Fruit fly (Drosophila melanogaster) whole organism, embryonic: ENCODE results near the gene CG5080.
A peak's percentile ranks its signal among the peaks of the same experiment; 100 is the strongest.

Source experiments
- C15 ChIP-seq: fragments of 200-800 bp; sonication (Bioruptor generic); IDR thresholded peaks from 3 replicates; pipeline ENCODE4 v1.3.6; 2022; ENCODE audit warnings: missing biosample characterization, missing genetic modification characterization
- CG12769 ChIP-seq: fragments of 200-800 bp; sonication (Bioruptor generic); optimal IDR thresholded peaks from 2 replicates; lab custom pipeline; 2019; ENCODE audit warnings: missing biosample characterization, mild to moderate bottlenecking, missing genetic modification characterization, moderate library complexity
- CG13775 ChIP-seq: fragments of 200-800 bp; sonication (Bioruptor generic); optimal IDR thresholded peaks from 3 replicates; lab custom pipeline; 2017; ENCODE audit warnings: missing biosample characterization, mild to moderate bottlenecking, missing genetic modification characterization
- CG15479 ChIP-seq: fragments of 200-800 bp; sonication (Bioruptor generic); optimal IDR thresholded peaks from 3 replicates; lab custom pipeline; 2019; ENCODE audit warnings: missing biosample characterization, mild to moderate bottlenecking, missing genetic modification characterization, moderate library complexity
- CG15601 ChIP-seq: fragments of 200-800 bp; sonication (Bioruptor generic); optimal IDR thresholded peaks from 3 replicates; lab custom pipeline; 2019; ENCODE audit warnings: missing biosample characterization, mild to moderate bottlenecking, missing genetic modification characterization, moderate library complexity
- CG1602 ChIP-seq: fragments of 200-800 bp; sonication (Bioruptor generic); optimal IDR thresholded peaks from 3 replicates; lab custom pipeline; 2016; ENCODE audit warnings: missing biosample characterization, missing genetic modification characterization
- CG1603 ChIP-seq: fragments of 200-800 bp; sonication (Bioruptor generic); optimal IDR thresholded peaks from 2 replicates; lab custom pipeline; 2019; ENCODE audit warnings: missing biosample characterization, mild to moderate bottlenecking, missing genetic modification characterization, moderate library complexity
- CG18619 ChIP-seq: fragments of 200-800 bp; sonication (Bioruptor generic); optimal IDR thresholded peaks from 3 replicates; lab custom pipeline; 2017; ENCODE audit warnings: missing biosample characterization, mild to moderate bottlenecking, missing genetic modification characterization
- CG18764 ChIP-seq: fragments of 200-800 bp; sonication (Bioruptor generic); optimal IDR thresholded peaks from 3 replicates; lab custom pipeline; 2016; ENCODE audit warnings: missing biosample characterization, missing genetic modification characterization
- CG2116 ChIP-seq: fragments of 200-800 bp; sonication (Bioruptor generic); optimal IDR thresholded peaks from 3 replicates; lab custom pipeline; 2018; ENCODE audit warnings: missing biosample characterization, mild to moderate bottlenecking, missing genetic modification characterization
- CG2120 ChIP-seq: fragments of 200-800 bp; sonication (Bioruptor generic); optimal IDR thresholded peaks from 3 replicates; lab custom pipeline; 2016; ENCODE audit warnings: missing biosample characterization, missing genetic modification characterization
- CG34422 ChIP-seq: fragments of 200-800 bp; sonication (Bioruptor generic); IDR thresholded peaks from 3 replicates; pipeline ENCODE4 v1.3.6; 2022; ENCODE audit warnings: missing biosample characterization, missing genetic modification characterization
- CG3838 ChIP-seq: fragments of 200-800 bp; sonication (Bioruptor generic); optimal IDR thresholded peaks from 3 replicates; lab custom pipeline; 2016; ENCODE audit warnings: missing biosample characterization, missing genetic modification characterization
- CG4730 ChIP-seq: fragments of 200-800 bp; sonication (Bioruptor generic); IDR thresholded peaks from 2 replicates; pipeline ENCODE4 v1.3.6; 2022; ENCODE audit warnings: missing biosample characterization, missing genetic modification characterization
- CG4820 ChIP-seq: fragments of 200-800 bp; sonication (Bioruptor generic); optimal IDR thresholded peaks from 3 replicates; lab custom pipeline; 2016; ENCODE audit warnings: missing biosample characterization, missing genetic modification characterization
- CG6854 ChIP-seq: fragments of 200-800 bp; sonication (Bioruptor generic); optimal IDR thresholded peaks from 3 replicates; lab custom pipeline; 2017; ENCODE audit warnings: missing biosample characterization, mild to moderate bottlenecking, missing genetic modification characterization
- CG7556 ChIP-seq: fragments of 200-800 bp; sonication (Bioruptor generic); optimal IDR thresholded peaks from 2 replicates; lab custom pipeline; 2017; ENCODE audit warnings: missing biosample characterization, mild to moderate bottlenecking, missing genetic modification characterization
- CG8924 ChIP-seq: fragments of 200-800 bp; optimal IDR thresholded peaks from 3 replicates; lab custom pipeline; 2019; ENCODE audit warnings: missing biosample characterization, mild to moderate bottlenecking, missing genetic modification characterization, moderate library complexity
- D19A ChIP-seq: fragments of 200-800 bp; optimal IDR thresholded peaks from 3 replicates; lab custom pipeline; 2019; ENCODE audit warnings: missing biosample characterization, mild to moderate bottlenecking, missing genetic modification characterization, moderate library complexity
- Doc2 ChIP-seq: fragments of 200-800 bp; sonication (Bioruptor generic); IDR thresholded peaks from 2 replicates; pipeline ENCODE4 v1.3.6; 2022; ENCODE audit warnings: missing biosample characterization, missing genetic modification characterization
- Dref ChIP-seq: fragments of 200-800 bp; sonication (Bioruptor generic); IDR thresholded peaks from 2 replicates; pipeline ENCODE4 v1.3.6; 2022; ENCODE audit warnings: missing biosample characterization, missing genetic modification characterization
- HLH3B ChIP-seq: fragments of 200-800 bp; sonication (Bioruptor generic); IDR thresholded peaks from 2 replicates; pipeline ENCODE4 v1.3.6; 2022; ENCODE audit warnings: missing biosample characterization, missing genetic modification characterization
- HLH4C ChIP-seq: fragments of 200-800 bp; sonication (Bioruptor generic); IDR thresholded peaks from 3 replicates; pipeline ENCODE4 v1.3.6; 2022; ENCODE audit warnings: missing biosample characterization, missing genetic modification characterization; ENCODE audit not compliant: partially characterized antibody
- Hr39 ChIP-seq: fragments of >200 bp; optimal IDR thresholded peaks from 2 replicates; lab custom pipeline; 2017
- MBD-R2 ChIP-seq: fragments of 200-800 bp; sonication (Bioruptor generic); IDR thresholded peaks from 2 replicates; pipeline ENCODE4 v1.3.6; 2022; ENCODE audit warnings: missing biosample characterization, missing genetic modification characterization
- Neu2 ChIP-seq: fragments of 200-800 bp; sonication (Bioruptor generic); optimal IDR thresholded peaks from 3 replicates; lab custom pipeline; 2016; ENCODE audit warnings: missing biosample characterization, missing genetic modification characterization, borderline replicate concordance
- Oli ChIP-seq: fragments of 200-800 bp; sonication (Bioruptor generic); optimal IDR thresholded peaks from 2 replicates; lab custom pipeline; 2018; ENCODE audit warnings: missing biosample characterization, mild to moderate bottlenecking, missing genetic modification characterization, moderate library complexity
- PHDP ChIP-seq: fragments of 200-800 bp; sonication (Bioruptor generic); optimal IDR thresholded peaks from 3 replicates; lab custom pipeline; 2018; ENCODE audit warnings: missing biosample characterization, mild to moderate bottlenecking, missing genetic modification characterization, moderate library complexity
- Rfx ChIP-seq: fragments of 200-800 bp; sonication (Bioruptor generic); IDR thresholded peaks from 2 replicates; pipeline ENCODE4 v1.3.6; 2022; ENCODE audit warnings: missing biosample characterization, missing genetic modification characterization
- Sox102F ChIP-seq: fragments of 200-800 bp; sonication (Bioruptor generic); optimal IDR thresholded peaks from 2 replicates; lab custom pipeline; 2018; ENCODE audit warnings: missing biosample characterization, mild to moderate bottlenecking, missing genetic modification characterization, moderate library complexity
- Ssrp ChIP-seq: fragments of 200-800 bp; sonication (Bioruptor generic); optimal IDR thresholded peaks from 2 replicates; lab custom pipeline; 2018; ENCODE audit warnings: missing biosample characterization, mild to moderate bottlenecking, missing genetic modification characterization, moderate library complexity
- ash1 ChIP-seq: fragments of 200-800 bp; sonication (Bioruptor generic); optimal IDR thresholded peaks from 2 replicates; lab custom pipeline; 2018; ENCODE audit warnings: missing biosample characterization, mild to moderate bottlenecking, missing genetic modification characterization
- ato ChIP-seq: fragments of 200-800 bp; sonication (Bioruptor generic); IDR thresholded peaks from 2 replicates; pipeline ENCODE4 v1.3.6; 2022; ENCODE audit warnings: missing biosample characterization, missing genetic modification characterization; ENCODE audit not compliant: partially characterized antibody
- dimm ChIP-seq: fragments of 200-800 bp; sonication (Bioruptor generic); IDR thresholded peaks from 2 replicates; pipeline ENCODE4 v1.3.6; 2022; ENCODE audit warnings: missing biosample characterization, missing genetic modification characterization
- ems ChIP-seq: fragments of 200-800 bp; sonication (Bioruptor generic); optimal IDR thresholded peaks from 3 replicates; lab custom pipeline; 2016; ENCODE audit warnings: missing biosample characterization, missing genetic modification characterization
- exex ChIP-seq: fragments of 200-800 bp; sonication (Bioruptor generic); optimal IDR thresholded peaks from 4 replicates; lab custom pipeline; 2018; ENCODE audit warnings: missing biosample characterization, mild to moderate bottlenecking, missing genetic modification characterization, moderate library complexity
- ken ChIP-seq: fragments of 200-800 bp; sonication (Bioruptor generic); IDR thresholded peaks from 3 replicates; pipeline ENCODE4 v1.3.6; 2022; ENCODE audit warnings: missing biosample characterization, missing genetic modification characterization
- maf-S ChIP-seq: fragments of 200-800 bp; sonication (Bioruptor generic); optimal IDR thresholded peaks from 2 replicates; lab custom pipeline; 2016; ENCODE audit warnings: missing biosample characterization, missing genetic modification characterization
- nerfin-1 ChIP-seq: fragments of 200-800 bp; sonication (Bioruptor generic); optimal IDR thresholded peaks from 3 replicates; lab custom pipeline; 2019; ENCODE audit warnings: missing biosample characterization, mild to moderate bottlenecking, missing genetic modification characterization, moderate library complexity
- pan ChIP-seq, 4 experiments: fragments of >200 bp in 3 of 4; fragments of 200-800 bp in 1 of 4; sonication (Bioruptor generic) in 1 of 4; optimal IDR thresholded peaks in 3 of 4; IDR thresholded peaks in 1 of 4; 2 replicates each; pipeline versions ENCODE4 v1.3.6 to Lab custom; 2017 to 2022; ENCODE audit warnings: missing biosample characterization in 2 of 4, missing genetic modification characterization in 2 of 4, mixed read lengths in 1 of 4
- pros ChIP-seq: fragments of 200-800 bp; sonication (Bioruptor generic); optimal IDR thresholded peaks from 3 replicates; lab custom pipeline; 2019; ENCODE audit warnings: missing biosample characterization, mild to moderate bottlenecking, missing genetic modification characterization, moderate library complexity
- row ChIP-seq: fragments of 200-800 bp; sonication (Bioruptor generic); IDR thresholded peaks from 3 replicates; pipeline ENCODE4 v1.3.6; 2022; ENCODE audit warnings: missing biosample characterization, missing genetic modification characterization
- sens ChIP-seq: fragments of 200-800 bp; sonication (Bioruptor generic); peaks from one replicate; lab custom pipeline; 2016; ENCODE audit warnings: missing biosample characterization, missing genetic modification characterization
- sens-2 ChIP-seq: fragments of 200-800 bp; sonication (Bioruptor generic); IDR thresholded peaks from 2 replicates; pipeline ENCODE4 v1.3.6; 2022; ENCODE audit warnings: missing biosample characterization, missing genetic modification characterization
- sima ChIP-seq: fragments of 200-800 bp; sonication (Bioruptor generic); optimal IDR thresholded peaks from 2 replicates; lab custom pipeline; 2016; ENCODE audit warnings: missing biosample characterization, missing genetic modification characterization
- sr ChIP-seq: fragments of 200-800 bp; sonication (Bioruptor generic); IDR thresholded peaks from 3 replicates; pipeline ENCODE4 v1.3.6; 2022; ENCODE audit warnings: missing biosample characterization, missing genetic modification characterization
- tin ChIP-seq: fragments of 200-800 bp; sonication (Bioruptor generic); optimal IDR thresholded peaks from 3 replicates; lab custom pipeline; 2016; ENCODE audit warnings: missing biosample characterization, missing genetic modification characterization
- vfl ChIP-seq: fragments of 200-800 bp; sonication (Bioruptor generic); optimal IDR thresholded peaks from 2 replicates; lab custom pipeline; 2016; ENCODE audit warnings: missing biosample characterization, missing genetic modification characterization

The CG5080 gene

DNA sequence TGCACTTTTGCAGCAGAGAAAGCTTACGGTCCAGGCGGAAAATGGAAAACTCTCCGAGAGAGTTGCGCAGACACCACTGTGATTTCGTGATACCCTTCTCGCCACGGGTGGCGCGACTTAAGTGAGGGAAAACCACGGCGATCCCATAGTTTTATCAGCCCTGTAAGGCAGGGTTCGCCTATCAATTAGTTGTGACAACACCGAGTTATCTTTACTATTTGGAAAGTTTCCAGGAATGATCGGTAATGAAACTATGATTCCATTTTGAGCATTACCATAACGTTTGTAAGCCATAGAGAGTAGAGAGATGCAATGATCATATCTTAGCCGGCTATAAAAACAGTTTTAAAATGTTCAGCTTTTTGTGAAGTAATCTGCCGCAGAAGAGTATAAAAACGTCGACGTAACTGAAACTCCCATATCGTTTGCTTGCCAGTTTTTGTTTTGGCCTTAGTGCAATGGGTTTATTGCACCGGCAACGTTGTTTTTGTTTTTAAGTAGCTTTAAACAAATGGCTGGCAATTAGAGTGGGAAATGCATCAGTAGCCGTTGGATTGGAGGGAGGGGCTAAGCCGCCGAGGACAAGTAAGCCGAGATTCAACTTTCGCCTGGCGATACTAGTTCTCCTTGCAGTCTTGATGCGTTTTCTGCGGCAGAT, 7.0 kb downstream of the CG5080 start:
- TF ChIP-seq exex (tag; lab: Kevin White, UChicago) (no peak), row (GFP tag; lab: Robert Waterston, UW) (peak; percentile 41; the same call in 2 of the 3 replicates), PHDP (tag; lab: Kevin White, UChicago) (peak; percentile 20), Sox102F (GFP tag; lab: Kevin White, UChicago) (peak; percentile 5), D19A (tag; lab: Kevin White, UChicago) (peak; percentile 91), CG7556 (GFP tag; lab: Kevin White, UChicago) (no peak), ems (GFP tag; lab: Kevin White, UChicago) (no peak), CG1603 (tag; lab: Kevin White, UChicago) (peak; percentile 25), CG8924 (tag; lab: Kevin White, UChicago) (peak; percentile 14), CG15479 (GFP tag; lab: Kevin White, UChicago) (peak; percentile 3), pan (optimal IDR thresholded peaks at IDR 0.05; lab: Kevin White, UChicago) (no peak), pan (GFP tag; optimal IDR thresholded peaks at IDR 0.05 in 1 of 2, IDR thresholded peaks at IDR 0.05 in 1 of 2) (no peak), sens (peak; percentile 47)

DNA sequence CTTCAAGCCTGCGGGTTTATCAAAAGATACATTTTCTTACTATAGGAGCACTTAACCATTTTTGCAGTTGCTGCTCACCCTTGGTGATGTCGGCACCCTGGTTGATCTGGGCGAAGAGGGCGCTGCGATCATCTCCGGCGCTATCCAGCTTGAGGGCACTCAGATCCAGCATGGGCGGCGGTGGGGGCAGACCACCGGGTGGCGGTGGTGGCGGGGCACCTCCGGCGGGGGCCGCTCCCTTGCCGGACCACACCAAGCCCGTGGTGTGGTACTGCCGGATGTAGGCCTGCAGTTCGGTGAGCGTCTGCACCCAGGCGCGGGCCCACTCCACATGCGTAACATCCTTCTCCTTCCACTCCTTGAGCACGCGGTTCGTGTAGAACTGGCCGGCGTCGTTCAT, 11.0 kb downstream of the CG5080 start:
- TF ChIP-seq Dref (GFP tag; lab: Robert Waterston, UW), result no peak
- TF ChIP-seq Hr39, result peak; percentile 83
- no peak for TF ChIP-seq Neu2
- TF ChIP-seq dimm, result no peak
- TF ChIP-seq CG18764 (GFP tag; lab: Kevin White, UChicago), result no peak

DNA sequence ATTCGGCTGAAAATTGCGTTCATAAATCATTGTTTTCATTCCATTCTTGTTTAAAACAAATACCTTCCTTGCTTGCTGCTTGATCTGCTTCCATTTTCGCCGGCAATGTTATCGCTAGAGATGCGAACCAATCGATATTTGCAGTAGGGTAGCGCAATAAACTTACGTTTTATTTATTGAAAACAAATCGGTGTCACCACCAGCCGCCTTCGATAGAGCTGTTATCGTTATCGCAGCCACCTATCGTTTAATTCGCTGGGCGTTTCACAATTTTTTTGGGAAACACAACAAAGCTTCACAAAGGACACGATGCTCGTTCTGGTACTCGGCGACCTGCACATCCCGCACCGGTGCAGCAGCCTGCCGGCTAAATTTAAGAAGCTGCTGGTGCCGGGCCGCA, 13.1 kb downstream of the CG5080 start, which contains the start of the genes Tfb4 and Vps29:
Gene Tfb4, minus strand, starts transcription at position 124 of the 400 bp plus-strand sequence.
Gene Vps29, plus strand, starts transcription at position 213 of the 400 bp plus-strand sequence.
- TF ChIP-seq CG34422 (peak; percentile 68; the same call in 1 of the 3 replicates), CG15601 (tag; lab: Kevin White, UChicago) (peak; percentile 11), nerfin-1 (tag; lab: Kevin White, UChicago) (no peak), ato (GFP tag; lab: Robert Waterston, UW) (peak; percentile 96), maf-S (peak; percentile 31), C15 (GFP tag; lab: Robert Waterston, UW) (no peak), pros (GFP tag; lab: Kevin White, UChicago) (no peak), CG4820 (GFP tag; lab: Kevin White, UChicago) (peak; percentile 21), Doc2 (no peak), Ssrp (tag; lab: Kevin White, UChicago) (no peak), CG13775 (GFP tag; lab: Kevin White, UChicago) (peak; percentile 9), CG2120 (peak; percentile 81), tin (GFP tag; lab: Kevin White, UChicago) (peak; percentile 67), ash1 (GFP tag; lab: Kevin White, UChicago) (no peak), Oli (no peak), CG3838 (GFP tag; lab: Kevin White, UChicago) (no peak), CG18619 (GFP tag; lab: Kevin White, UChicago) (no peak), CG12769 (tag; lab: Kevin White, UChicago) (no peak), Rfx (peak; percentile 81), CG15479 (GFP tag; lab: Kevin White, UChicago) (no peak), CG2116 (GFP tag; lab: Kevin White, UChicago) (peak; percentile 69), sens-2 (GFP tag; lab: Robert Waterston, UW) (no peak), CG4730 (no peak), HLH4C (GFP tag; lab: Robert Waterston, UW) (peak; percentile 98), CG1602 (GFP tag; lab: Kevin White, UChicago) (no peak), vfl (GFP tag; lab: Kevin White, UChicago) (peak; percentile 52), MBD-R2 (GFP tag; lab: Robert Waterston, UW) (peak; percentile 97), CG6854 (GFP tag; lab: Kevin White, UChicago) (no peak), sr (GFP tag; lab: Robert Waterston, UW) (no peak), sima (GFP tag; lab: Kevin White, UChicago) (no peak), HLH3B (no peak), ken (GFP tag; lab: Robert Waterston, UW) (peak; percentile 61; the same call in 2 of the 3 replicates)
